Worm (Caenorhabditis elegans) whole organism, young adult: ENCODE measurements around the gene klp-6.

ENCODE experiments used
- B0035.1 ChIP-seq: sonication (generic microtip); optimal IDR thresholded peaks from 2 replicates; lab custom pipeline; 2016; ENCODE audit warnings: missing genetic modification characterization, mild to moderate bottlenecking, missing compliant biosample characterization, missing genotype, missing genetic modification reagents
- B0261.1 ChIP-seq: sonication (generic microtip); optimal IDR thresholded peaks from 2 replicates; lab custom pipeline; 2016; ENCODE audit warnings: mild to moderate bottlenecking, missing genetic modification characterization, moderate library complexity, missing compliant biosample characterization
- D2030.7 ChIP-seq: fragments of 200-800 bp; sonication (Bioruptor generic); IDR thresholded peaks from 2 replicates; pipeline ENCODE4 v1.3.6; 2022; ENCODE audit warnings: missing genetic modification reagents, missing genetic modification characterization, missing compliant biosample characterization
- F22D6.2 ChIP-seq: sonication (generic microtip); optimal IDR thresholded peaks from 2 replicates; lab custom pipeline; 2016; ENCODE audit warnings: mild to moderate bottlenecking, missing genetic modification characterization, missing compliant biosample characterization
- F33H1.4 ChIP-seq: fragments of 200-800 bp; sonication (Bioruptor generic); IDR thresholded peaks from 2 replicates; pipeline ENCODE4 v1.3.6; 2022; ENCODE audit warnings: missing genetic modification reagents, missing genetic modification characterization, missing compliant biosample characterization
- F49E8.2 ChIP-seq: sonication (generic microtip); optimal IDR thresholded peaks from 3 replicates; lab custom pipeline; 2017; ENCODE audit warnings: missing genetic modification characterization, mild to moderate bottlenecking, missing compliant biosample characterization, antibody characterized with exemption, moderate library complexity; ENCODE audit not compliant: insufficient read depth
- T07F8.4 ChIP-seq: sonication (generic microtip); optimal IDR thresholded peaks from 2 replicates; lab custom pipeline; 2016; ENCODE audit warnings: mild to moderate bottlenecking, missing genetic modification characterization, moderate library complexity, missing compliant biosample characterization
- akir-1 ChIP-seq: fragments of 200-800 bp; sonication (Bioruptor generic); optimal IDR thresholded peaks from 2 replicates; lab custom pipeline; 2018; ENCODE audit warnings: mild to moderate bottlenecking, missing genetic modification characterization, moderate library complexity, missing compliant biosample characterization
- ama-1 ChIP-seq, 3 experiments: fragments of 150-350 bp in 1 of 3; sonication (generic microtip) in 2 of 3; optimal IDR thresholded peaks; 2 replicates each; lab custom pipeline; 2014 to 2018; ENCODE audit warnings: missing biosample characterization in 2 of 3, missing genetic modification characterization in 2 of 3, missing genetic modification reagents in 2 of 3
- aptf-2 ChIP-seq: fragments of 200-800 bp; sonication (Bioruptor generic); conservative IDR thresholded peaks from 2 replicates; pipeline ENCODE4 v1.3.6; 2022; ENCODE audit warnings: missing genetic modification reagents, missing genetic modification characterization, missing compliant biosample characterization
- atf-7 ChIP-seq: sonication (generic microtip); optimal IDR thresholded peaks from 2 replicates; lab custom pipeline; 2017; ENCODE audit warnings: mild to moderate bottlenecking, missing genetic modification characterization, missing compliant biosample characterization
- attf-3 ChIP-seq: fragments of 200-800 bp; sonication (Bioruptor generic); conservative IDR thresholded peaks from 2 replicates; pipeline ENCODE4 v1.3.6; 2022; ENCODE audit warnings: missing genetic modification reagents, missing genetic modification characterization, missing compliant biosample characterization
- attf-5 ChIP-seq: fragments of 200-800 bp; sonication (Bioruptor generic); optimal IDR thresholded peaks from 2 replicates; lab custom pipeline; 2018; ENCODE audit warnings: mild to moderate bottlenecking, missing genetic modification characterization, missing compliant biosample characterization
- bed-1 ChIP-seq: fragments of 200-800 bp; sonication (Bioruptor generic); IDR thresholded peaks from 2 replicates; pipeline ENCODE4 v1.3.6; 2022; ENCODE audit warnings: missing genetic modification reagents, missing genetic modification characterization, missing compliant biosample characterization
- ccch-3 ChIP-seq: fragments of 200-800 bp; sonication (Bioruptor generic); optimal IDR thresholded peaks from 2 replicates; lab custom pipeline; 2018; ENCODE audit warnings: mild to moderate bottlenecking, missing genetic modification characterization, missing compliant biosample characterization
- ceh-100 ChIP-seq: fragments of 200-800 bp; sonication (Bioruptor generic); IDR thresholded peaks from 2 replicates; pipeline ENCODE4 v1.3.6; 2022; ENCODE audit warnings: missing genetic modification reagents, missing genetic modification characterization, missing compliant biosample characterization
- ceh-79 ChIP-seq: sonication (generic microtip); optimal IDR thresholded peaks from 2 replicates; lab custom pipeline; 2017; ENCODE audit warnings: mild to moderate bottlenecking, missing genetic modification characterization, missing compliant biosample characterization
- ceh-91 ChIP-seq: fragments of 200-800 bp; sonication (Bioruptor generic); IDR thresholded peaks from 2 replicates; pipeline ENCODE4 v1.3.6; 2022; ENCODE audit warnings: missing genetic modification reagents, missing genetic modification characterization, missing compliant biosample characterization
- chd-7 ChIP-seq: sonication (generic microtip); optimal IDR thresholded peaks from 2 replicates; lab custom pipeline; 2016; ENCODE audit warnings: mild to moderate bottlenecking, missing genetic modification characterization, moderate library complexity, missing compliant biosample characterization
- gei-17 ChIP-seq: fragments of 200-800 bp; sonication (Bioruptor generic); optimal IDR thresholded peaks from 2 replicates; lab custom pipeline; 2018; ENCODE audit warnings: mild to moderate bottlenecking, missing genetic modification characterization, missing compliant biosample characterization
- him-1 ChIP-seq: sonication (generic microtip); optimal IDR thresholded peaks from 2 replicates; lab custom pipeline; 2016; ENCODE audit warnings: missing genotype, missing genetic modification reagents, missing genetic modification characterization, missing compliant biosample characterization
- hlh-12 ChIP-seq: sonication (generic microtip); optimal IDR thresholded peaks from 2 replicates; lab custom pipeline; 2016; ENCODE audit warnings: missing genetic modification characterization, missing compliant biosample characterization
- hsf-1 ChIP-seq: fragments of 200-800 bp; sonication (Bioruptor generic); IDR thresholded peaks from 2 replicates; pipeline ENCODE4 v1.3.6; 2022; ENCODE audit warnings: missing genetic modification reagents, missing genetic modification characterization, missing compliant biosample characterization
- lag-1 ChIP-seq: fragments of 200-800 bp; sonication (Bioruptor generic); IDR thresholded peaks from 2 replicates; pipeline ENCODE4 v1.3.6; 2022; ENCODE audit warnings: missing genetic modification reagents, missing genetic modification characterization, missing compliant biosample characterization
- lin-35 ChIP-seq, 3 experiments: fragments of 150-350 bp in 2 of 3; sonication (generic microtip) in 1 of 3; optimal IDR thresholded peaks; 2 replicates each; lab custom pipeline; 2014 to 2018; ENCODE audit warnings: missing biosample characterization in 3 of 3, missing genetic modification characterization in 3 of 3, missing genetic modification reagents in 3 of 3
- lin-54 ChIP-seq: fragments of 200-800 bp; sonication (Bioruptor generic); optimal IDR thresholded peaks from 2 replicates; lab custom pipeline; 2018; ENCODE audit warnings: mild to moderate bottlenecking, missing genetic modification characterization, missing compliant biosample characterization
- lsl-1 ChIP-seq: fragments of 200-800 bp; sonication (Bioruptor generic); optimal IDR thresholded peaks from 2 replicates; lab custom pipeline; 2018; ENCODE audit warnings: mild to moderate bottlenecking, missing genetic modification characterization, moderate library complexity, missing compliant biosample characterization
- madf-10 ChIP-seq: sonication (generic microtip); optimal IDR thresholded peaks from 2 replicates; lab custom pipeline; 2016; ENCODE audit warnings: mild to moderate bottlenecking, missing genetic modification characterization, missing compliant biosample characterization
- madf-3 ChIP-seq: fragments of 200-800 bp; sonication (Bioruptor generic); IDR thresholded peaks from 2 replicates; pipeline ENCODE4 v1.3.6; 2022; ENCODE audit warnings: missing genetic modification reagents, missing genetic modification characterization, missing compliant biosample characterization
- madf-6 ChIP-seq: fragments of 200-800 bp; sonication (Bioruptor generic); IDR thresholded peaks from 2 replicates; pipeline ENCODE4 v1.3.6; 2022; ENCODE audit warnings: missing genetic modification reagents, missing genetic modification characterization, missing compliant biosample characterization
- mcd-1 ChIP-seq: fragments of 200-800 bp; sonication (Bioruptor generic); IDR thresholded peaks from 2 replicates; pipeline ENCODE4 v1.3.6; 2022; ENCODE audit warnings: missing genetic modification reagents, missing genetic modification characterization, missing compliant biosample characterization
- nfyb-1 ChIP-seq: fragments of 200-800 bp; sonication (Bioruptor generic); IDR thresholded peaks from 2 replicates; pipeline ENCODE4 v1.3.6; 2022; ENCODE audit warnings: missing genetic modification reagents, missing genetic modification characterization, missing compliant biosample characterization
- nhr-179 ChIP-seq: sonication (generic microtip); optimal IDR thresholded peaks from 2 replicates; lab custom pipeline; 2016; ENCODE audit warnings: mild to moderate bottlenecking, missing genetic modification characterization, missing compliant biosample characterization
- nhr-80 ChIP-seq: sonication (generic microtip); optimal IDR thresholded peaks from 2 replicates; lab custom pipeline; 2016; ENCODE audit warnings: missing genetic modification characterization, missing compliant biosample characterization
- nhr-90 ChIP-seq: sonication (generic microtip); optimal IDR thresholded peaks from 2 replicates; lab custom pipeline; 2016; ENCODE audit warnings: missing genotype, mild to moderate bottlenecking, missing genetic modification characterization, missing compliant biosample characterization
- rcor-1 ChIP-seq: fragments of 200-800 bp; sonication (Bioruptor generic); IDR thresholded peaks from 2 replicates; pipeline ENCODE4 v1.3.6; 2022; ENCODE audit warnings: missing genetic modification reagents, missing genetic modification characterization, missing compliant biosample characterization
- rec-8 ChIP-seq, 2 experiments: sonication (generic microtip); optimal IDR thresholded peaks; 2 replicates each; lab custom pipeline; 2016; ENCODE audit warnings: mild to moderate bottlenecking in 2 of 2, missing genetic modification characterization in 2 of 2, missing genetic modification reagents in 2 of 2, missing genotype in 2 of 2, missing biosample characterization in 1 of 2, missing compliant biosample characterization in 1 of 2, moderate library complexity in 1 of 2
- rpc-1 ChIP-seq, 2 experiments: fragments of 150-350 bp in 1 of 2; sonication (generic microtip) in 1 of 2; optimal IDR thresholded peaks; 2 replicates each; lab custom pipeline; 2014 to 2018; ENCODE audit warnings: missing biosample characterization in 1 of 2, missing genetic modification characterization in 1 of 2, missing genetic modification reagents in 1 of 2, missing genotype in 1 of 2
- xnd-1 ChIP-seq: sonication (generic microtip); optimal IDR thresholded peaks from 2 replicates; lab custom pipeline; 2016; ENCODE audit warnings: missing genotype, missing genetic modification reagents, missing genetic modification characterization, missing compliant biosample characterization
- ztf-18 ChIP-seq: sonication (generic microtip); optimal IDR thresholded peaks from 2 replicates; lab custom pipeline; 2016; ENCODE audit warnings: missing genotype, mild to moderate bottlenecking, missing genetic modification characterization, missing compliant biosample characterization
- ztf-22 ChIP-seq: fragments of 200-800 bp; sonication (Bioruptor generic); optimal IDR thresholded peaks from 2 replicates; lab custom pipeline; 2018; ENCODE audit warnings: mild to moderate bottlenecking, missing genetic modification characterization, moderate library complexity, missing compliant biosample characterization
- ztf-25 ChIP-seq: fragments of 200-800 bp; sonication (Bioruptor generic); IDR thresholded peaks from 2 replicates; pipeline ENCODE4 v1.3.6; 2022; ENCODE audit warnings: missing genetic modification reagents, missing genetic modification characterization, missing compliant biosample characterization
- ztf-28 ChIP-seq: fragments of 200-800 bp; sonication (Bioruptor generic); IDR thresholded peaks from 2 replicates; pipeline ENCODE4 v1.3.6; 2022; ENCODE audit warnings: missing genetic modification reagents, missing genetic modification characterization, missing compliant biosample characterization

Gene klp-6

DNA sequence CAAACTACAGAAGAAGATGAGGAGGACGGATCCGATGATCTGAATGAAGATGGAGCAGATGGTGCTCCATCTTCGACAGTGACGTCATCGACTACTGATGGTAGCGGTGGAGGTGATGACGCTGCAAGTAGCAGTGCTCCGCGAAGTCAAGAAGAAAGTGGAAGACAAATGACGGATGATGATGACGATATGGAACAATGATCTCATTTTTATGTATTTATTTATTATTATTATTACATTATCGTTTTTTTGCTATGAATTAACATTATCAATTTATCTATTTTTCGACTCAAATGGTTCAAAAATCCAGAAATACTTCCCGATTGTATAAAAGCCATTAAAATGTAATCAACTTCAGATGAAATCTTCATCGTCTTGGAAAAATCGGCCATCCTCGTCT lies 9.0 kb upstream of the klp-6 start, which contains the start of gene R144.3:
R144.3 (plus strand) TSS at position 301 of the 400 bp plus-strand sequence.
- TF ChIP-seq ccch-3 (GFP tag; lab: Kevin White, UChicago) (no peak), attf-3 (no peak), atf-7 (no peak), D2030.7 (GFP tag; lab: Robert Waterston, UW) (no peak), rpc-1 (optimal IDR thresholded peaks at IDR 0.05; lab: Kevin White, UChicago) (no peak), rpc-1 (tag; optimal IDR thresholded peaks at IDR 0.05; lab: Kevin White, UChicago) (no peak), lin-54 (GFP tag; lab: Kevin White, UChicago) (no peak), ztf-28 (GFP tag; lab: Robert Waterston, UW) (no peak), F22D6.2 (tag; lab: Kevin White, UChicago) (no peak)

DNA sequence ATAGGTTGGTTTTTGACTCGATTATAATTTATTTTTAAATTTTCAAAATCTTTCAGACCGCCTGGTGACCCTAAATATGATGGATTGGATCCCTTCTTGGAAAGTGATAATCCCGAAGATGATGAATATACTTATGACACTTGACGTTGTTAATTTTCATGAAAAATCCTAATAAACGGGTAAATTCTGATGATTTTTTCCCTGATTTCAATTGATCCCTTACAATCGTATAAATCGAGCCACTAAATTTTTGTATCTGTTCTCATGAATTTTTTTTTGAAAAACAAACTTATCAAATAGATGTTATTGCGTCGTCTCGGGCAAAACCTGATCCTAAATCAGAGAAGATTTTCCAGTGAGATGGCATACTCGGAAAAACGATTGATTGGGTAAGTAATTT lies 7.8 kb upstream of the klp-6 start, which contains the start of gene R144.13:
R144.13 (plus strand) TSS at position 301 of the 400 bp plus-strand sequence.
- TF ChIP-seq B0261.1 (no peak), nhr-90 (tag; lab: Kevin White, UChicago) (no peak), chd-7 (tag; lab: Kevin White, UChicago) (no peak), rec-8 (tag; optimal IDR thresholded peaks at IDR 0.05; lab: Kevin White, UChicago) (no peak), D2030.7 (GFP tag; lab: Robert Waterston, UW) (no peak), akir-1 (GFP tag; lab: Kevin White, UChicago) (no peak), ceh-79 (no peak), mcd-1 (GFP tag; lab: Robert Waterston, UW) (no peak)

DNA sequence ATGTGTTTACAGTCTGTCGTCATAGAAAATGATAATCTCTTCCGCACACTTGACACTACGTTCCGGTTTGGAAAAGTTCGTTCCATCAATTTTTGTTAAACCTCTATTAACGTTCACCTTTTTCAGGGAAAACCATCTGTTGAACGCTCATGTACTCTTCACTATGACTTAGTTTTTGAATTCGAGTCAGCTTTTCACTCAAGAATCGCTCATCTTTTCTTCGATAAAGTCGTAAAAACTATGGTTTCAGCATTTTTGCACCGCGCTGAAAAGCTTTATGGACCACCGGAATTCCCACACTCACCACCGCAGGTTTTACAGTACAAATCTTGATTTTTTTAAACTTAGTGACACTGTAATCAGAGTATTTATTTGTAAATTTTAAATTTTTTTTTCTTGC lies 7.1 kb upstream of the klp-6 start:
- TF ChIP-seq him-1 (tag; lab: Kevin White, UChicago) (no peak), nfyb-1 (GFP tag; lab: Robert Waterston, UW) (0 out of 2 replicates have a peak, but pooled peaks have one; percentile 12), ama-1 (optimal IDR thresholded peaks at IDR 0.05; lab: Kevin White, UChicago) (peak; percentile 43), ama-1 (GFP tag; optimal IDR thresholded peaks at IDR 0.05; lab: Kevin White, UChicago) (no peak), lag-1 (no peak), chd-7 (tag; lab: Kevin White, UChicago) (no peak), aptf-2 (GFP tag; lab: Robert Waterston, UW) (no peak), lin-35 (GFP tag; optimal IDR thresholded peaks at IDR 0.05; lab: Kevin White, UChicago) (peak in 1 of 3 experiments; percentile 4), ceh-91 (GFP tag; lab: Robert Waterston, UW) (no peak), ztf-25 (no peak)

DNA sequence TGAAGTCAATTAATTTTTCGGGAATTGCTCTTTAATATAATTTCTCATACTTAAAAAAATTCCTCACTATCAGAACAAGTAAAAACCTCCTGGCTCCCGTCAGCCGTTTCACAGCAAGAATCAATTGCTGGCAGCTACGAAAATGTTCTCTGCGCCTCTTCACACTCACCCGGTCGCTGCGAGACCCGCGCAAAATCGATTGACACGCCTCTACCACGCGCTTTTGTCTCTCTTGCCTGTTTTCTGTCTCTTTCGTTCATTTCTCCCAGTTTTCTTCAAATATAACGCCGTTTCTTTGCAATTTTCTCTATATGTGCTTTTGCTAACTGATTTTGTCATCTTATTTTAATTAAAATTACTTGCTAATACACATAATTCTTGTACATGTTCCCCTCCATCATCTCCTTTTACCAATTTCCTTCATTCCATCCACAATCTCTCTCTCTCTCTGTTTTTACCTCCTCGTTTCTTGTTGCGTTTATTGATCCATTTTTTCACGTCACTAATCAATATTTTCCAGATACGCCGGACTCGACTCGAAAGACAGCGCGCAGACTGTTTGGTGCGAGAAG lies 6.2 kb upstream of the klp-6 start, which contains the start of gene pcf-11:
pcf-11 (plus strand) TSS at position 522 of the 572 bp plus-strand sequence.
- peak; percentile 26 for TF ChIP-seq attf-5 (GFP tag; lab: Kevin White, UChicago)
- TF ChIP-seq ztf-25: no peak
- no peak for TF ChIP-seq aptf-2 (GFP tag; lab: Robert Waterston, UW)
- no peak for TF ChIP-seq nhr-179 (tag; lab: Kevin White, UChicago)
- TF ChIP-seq xnd-1 (tag; lab: Kevin White, UChicago): no peak
- TF ChIP-seq F33H1.4 (GFP tag; lab: Robert Waterston, UW): peak; percentile 73
- TF ChIP-seq ztf-22 (GFP tag; lab: Kevin White, UChicago): no peak
- no peak for TF ChIP-seq ceh-100 (GFP tag; lab: Robert Waterston, UW)
- peak; percentile 14 for TF ChIP-seq madf-10
- peak; percentile 24 for TF ChIP-seq nhr-80
- no peak for TF ChIP-seq F49E8.2
- peak; percentile 46 for TF ChIP-seq ztf-18
- TF ChIP-seq B0035.1 (tag; lab: Kevin White, UChicago): no peak
- TF ChIP-seq bed-1 (GFP tag; lab: Robert Waterston, UW): no peak
- no peak for TF ChIP-seq hsf-1
- no peak for TF ChIP-seq lsl-1 (GFP tag; lab: Kevin White, UChicago)
- TF ChIP-seq madf-6 (GFP tag; lab: Robert Waterston, UW): no peak
- TF ChIP-seq rcor-1 (GFP tag; lab: Robert Waterston, UW): no peak
- TF ChIP-seq madf-3: no peak
- TF ChIP-seq hlh-12: no peak
- TF ChIP-seq T07F8.4: no peak
- TF ChIP-seq gei-17 (GFP tag; lab: Kevin White, UChicago): no peak
